Worm (Caenorhabditis elegans): ENCODE measurements around the gene C24H10.3.

Gene C24H10.3

DNA sequence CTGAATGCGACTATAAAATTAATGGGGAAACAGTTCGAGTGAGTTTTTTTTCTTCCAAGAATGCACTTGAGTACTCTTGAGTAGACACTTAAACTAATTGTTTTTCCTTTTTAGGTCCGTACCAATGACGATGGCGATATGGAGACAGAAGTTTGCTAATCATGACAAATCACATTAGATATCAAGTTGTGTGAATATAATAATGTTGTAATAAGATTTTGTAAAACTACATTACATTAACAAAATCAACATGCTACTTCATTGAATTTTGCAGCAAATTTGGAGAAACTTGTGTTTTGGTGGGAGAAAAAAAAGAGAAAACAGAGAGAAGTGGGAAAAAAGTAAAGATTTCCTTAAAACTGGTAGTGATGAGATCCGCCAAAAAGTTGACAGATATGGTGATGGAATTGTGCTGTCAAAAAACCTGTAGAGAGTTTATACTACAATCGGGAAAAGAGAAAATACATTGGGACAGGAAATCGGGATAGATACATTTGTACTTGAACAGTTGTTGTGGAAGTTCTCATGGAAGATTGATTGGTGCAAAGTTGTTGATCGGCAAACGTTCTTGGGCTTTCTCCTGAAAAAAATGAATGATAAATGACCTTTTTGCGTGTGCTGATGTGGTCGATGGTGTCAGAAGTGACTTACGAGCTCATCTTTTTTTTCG is 32.8 kb upstream of the C24H10.3 start:
- TF ChIP-seq lin-39 (tag; optimal IDR thresholded peaks at IDR 0.05) (peak; percentile 78), tbx-2 (tag; optimal IDR thresholded peaks at IDR 0.05) (no peak)

DNA sequence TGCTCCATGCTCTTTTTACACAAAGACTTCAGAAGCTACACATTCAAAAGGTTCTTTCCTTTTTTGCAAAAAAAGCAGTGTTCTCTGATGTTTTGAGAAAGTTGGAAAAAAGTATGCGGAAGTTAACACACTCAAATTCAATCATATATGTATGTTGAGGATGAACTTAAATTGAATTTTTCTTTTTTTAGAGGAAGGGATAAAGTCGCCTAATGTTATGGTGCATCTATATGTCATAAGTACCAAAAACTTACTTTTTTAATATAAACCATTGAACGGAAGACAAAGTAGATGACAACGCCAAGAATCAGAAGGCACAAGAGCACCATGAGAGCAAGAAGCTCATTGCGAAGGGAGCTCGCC is 32.3 kb upstream of the C24H10.3 start:
- no peak for TF ChIP-seq ztf-11 (tag; optimal IDR thresholded peaks at IDR 0.05)
- no peak for TF ChIP-seq ama-1 (optimal IDR thresholded peaks at IDR 0.05)
- TF ChIP-seq unc-62 (GFP tag; optimal IDR thresholded peaks at IDR 0.05) = no peak
- TF ChIP-seq jun-1 (tag; optimal IDR thresholded peaks at IDR 0.05) = no peak
- no peak for TF ChIP-seq elt-1 (tag; optimal IDR thresholded peaks at IDR 0.05)
- no peak for TF ChIP-seq ztf-4 (tag; optimal IDR thresholded peaks at IDR 0.05)
- no peak for TF ChIP-seq hmg-11 (tag; optimal IDR thresholded peaks at IDR 0.05)
- TF ChIP-seq ceh-16 (tag; optimal IDR thresholded peaks at IDR 0.05) = no peak
- TF ChIP-seq lsy-12 (tag; optimal IDR thresholded peaks at IDR 0.05) = no peak
- TF ChIP-seq nfya-1 (tag; optimal IDR thresholded peaks at IDR 0.05; ENCODE audit: insufficient read depth) = no peak
- TF ChIP-seq nhr-67 (tag; optimal IDR thresholded peaks at IDR 0.05) = no peak
- no peak for TF ChIP-seq skn-1 (tag; optimal IDR thresholded peaks at IDR 0.05)
- no peak for TF ChIP-seq zag-1 (tag; optimal IDR thresholded peaks at IDR 0.05)
- TF ChIP-seq mdl-1 (tag; optimal IDR thresholded peaks at IDR 0.05) = no peak
- TF ChIP-seq ceh-82 (tag; optimal IDR thresholded peaks at IDR 0.05) = no peak
- TF ChIP-seq ZK546.5 (tag; optimal IDR thresholded peaks at IDR 0.05) = no peak
- no peak for TF ChIP-seq nhr-237 (tag; optimal IDR thresholded peaks at IDR 0.05)
- TF ChIP-seq nhr-43 (tag; optimal IDR thresholded peaks at IDR 0.05; ENCODE audit: poor library complexity, severe bottlenecking) = no peak

DNA sequence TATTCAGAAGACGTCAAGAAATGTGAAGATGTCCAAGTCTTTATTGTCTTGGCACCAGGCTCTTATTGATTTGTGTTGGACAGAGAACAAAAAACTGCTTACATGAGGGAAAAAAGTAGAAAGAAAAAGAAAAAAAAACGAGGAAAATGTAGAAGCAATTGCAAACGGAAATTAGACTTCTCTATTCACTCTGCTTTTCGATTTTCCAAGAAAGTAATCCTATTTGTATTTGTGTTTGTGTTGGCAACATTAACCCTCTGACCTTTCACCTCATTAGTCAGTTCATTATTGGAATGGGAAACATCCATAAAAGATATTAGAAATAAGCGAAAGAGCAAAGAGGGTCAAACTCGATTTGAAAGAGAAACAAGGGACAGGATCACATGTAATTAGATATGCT is 29.1 kb upstream of the C24H10.3 start:
- TF ChIP-seq egl-5 (tag; optimal IDR thresholded peaks at IDR 0.05) = no peak
- TF ChIP-seq zag-1 (tag; optimal IDR thresholded peaks at IDR 0.05) = peak; percentile 16
- no peak for TF ChIP-seq aly-2 (tag; optimal IDR thresholded peaks at IDR 0.05)
- no peak for TF ChIP-seq elt-1 (tag; optimal IDR thresholded peaks at IDR 0.05)
- peak; percentile 69 for TF ChIP-seq fkh-10 (GFP tag; optimal IDR thresholded peaks at IDR 0.05)
- no peak for TF ChIP-seq pqm-1 (tag; optimal IDR thresholded peaks at IDR 0.05)
- TF ChIP-seq mdl-1 (tag; optimal IDR thresholded peaks at IDR 0.05) = no peak
- TF ChIP-seq ceh-28 (tag; optimal IDR thresholded peaks at IDR 0.05) = no peak
- no peak for TF ChIP-seq R02D3.7 (tag; optimal IDR thresholded peaks at IDR 0.05)
- no peak for TF ChIP-seq nhr-12 (tag; optimal IDR thresholded peaks at IDR 0.05)
- no peak for TF ChIP-seq sea-2 (GFP tag; optimal IDR thresholded peaks at IDR 0.05)
- TF ChIP-seq nfya-1 (tag; optimal IDR thresholded peaks at IDR 0.05; ENCODE audit: insufficient read depth) = peak; percentile 0
- no peak for TF ChIP-seq snpc-4 (tag; optimal IDR thresholded peaks at IDR 0.05)
- no peak for TF ChIP-seq nhr-23 (tag; optimal IDR thresholded peaks at IDR 0.05)
- TF ChIP-seq nhr-43 (tag; optimal IDR thresholded peaks at IDR 0.05; ENCODE audit: poor library complexity, severe bottlenecking) = no peak
- no peak for TF ChIP-seq jun-1 (tag; optimal IDR thresholded peaks at IDR 0.05)
- TF ChIP-seq elt-2 (tag; optimal IDR thresholded peaks at IDR 0.05) = no peak

DNA sequence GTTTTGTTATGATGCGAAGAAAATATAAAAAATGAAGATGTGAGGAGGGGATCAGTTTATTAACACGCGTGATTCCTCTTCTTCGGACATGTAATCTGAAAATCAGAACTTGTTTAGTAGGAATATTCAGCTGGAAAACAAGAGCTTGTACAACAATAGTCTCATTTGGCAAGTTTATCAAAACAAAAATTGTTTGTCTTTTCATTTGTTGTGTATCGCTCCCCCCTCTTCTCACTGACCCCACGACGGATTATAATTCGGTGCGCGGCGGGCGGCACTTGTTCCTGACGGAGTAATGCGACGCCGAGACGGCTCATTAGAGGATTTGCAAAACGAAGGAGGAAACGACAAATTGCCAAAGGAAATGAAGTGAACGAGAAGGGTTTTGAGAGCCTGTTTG is 27.0 kb upstream of the C24H10.3 start, which contains the start of gene ZC449.4:
TSS of gene ZC449.4 (minus strand) at position 101 of the 400 bp plus-strand sequence.
- no peak for TF ChIP-seq sea-2 (GFP tag; optimal IDR thresholded peaks at IDR 0.05)
- TF ChIP-seq ceh-16 (tag; optimal IDR thresholded peaks at IDR 0.05) = no peak

DNA sequence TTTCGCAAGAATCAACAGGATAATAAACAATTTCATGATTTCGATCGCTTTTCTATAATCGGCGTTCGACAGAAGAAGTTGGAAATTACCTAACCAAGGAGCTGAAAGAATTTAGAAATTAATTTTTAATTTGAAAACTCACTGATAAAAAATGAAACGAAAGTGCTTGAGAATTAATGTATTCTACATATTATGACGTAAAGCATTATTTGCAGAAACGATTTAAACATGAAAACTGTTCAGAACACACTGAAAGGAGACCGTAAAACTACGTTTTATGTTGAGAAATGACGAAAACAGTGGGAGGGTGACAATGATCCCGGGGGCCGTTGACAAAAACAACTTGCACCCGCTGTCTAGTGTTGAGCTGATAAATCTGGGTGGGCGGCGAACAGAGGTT is 23.2 kb upstream of the C24H10.3 start, which contains the start of gene ZC449.5:
TSS of gene ZC449.5 (minus strand) at position 101 of the 400 bp plus-strand sequence.
- no peak for TF ChIP-seq ceh-28 (tag; optimal IDR thresholded peaks at IDR 0.05)
- no peak for TF ChIP-seq lsy-12 (tag; optimal IDR thresholded peaks at IDR 0.05)
- TF ChIP-seq ztf-4 (tag; optimal IDR thresholded peaks at IDR 0.05) = no peak
- no peak for TF ChIP-seq unc-39 (tag; optimal IDR thresholded peaks at IDR 0.05)
- TF ChIP-seq pqm-1 (tag; optimal IDR thresholded peaks at IDR 0.05) = no peak
- TF ChIP-seq egl-27 (tag; optimal IDR thresholded peaks at IDR 0.05) = no peak
- TF ChIP-seq elt-3 (tag; optimal IDR thresholded peaks at IDR 0.05) = no peak
- TF ChIP-seq elt-2 (tag; optimal IDR thresholded peaks at IDR 0.05) = peak; percentile 23
